Worm (Caenorhabditis elegans) whole organism, late embryonic: ENCODE results near the gene ugt-44.

Source experiments
- C38D4.7 ChIP-seq: fragments of 200-800 bp; sonication (Bioruptor generic); optimal IDR thresholded peaks from 2 replicates; lab custom pipeline; 2018; ENCODE audit warnings: mild to moderate bottlenecking, missing genetic modification characterization, moderate library complexity, missing compliant biosample characterization
- K02D7.2 ChIP-seq: sonication (generic microtip); optimal IDR thresholded peaks from 2 replicates; lab custom pipeline; 2017; ENCODE audit warnings: mild to moderate bottlenecking, missing genetic modification characterization, missing compliant biosample characterization
- K09A11.1 ChIP-seq: sonication (generic microtip); optimal IDR thresholded peaks from 2 replicates; lab custom pipeline; 2017; ENCODE audit warnings: antibody characterized with exemption, mild to moderate bottlenecking, missing genetic modification characterization, missing compliant biosample characterization; ENCODE audit not compliant: insufficient read depth
- ama-1 ChIP-seq: fragments of 150-350 bp; optimal IDR thresholded peaks from 2 replicates; lab custom pipeline; 2014
- ceh-14 ChIP-seq: sonication (generic microtip); optimal IDR thresholded peaks from 2 replicates; lab custom pipeline; 2016; ENCODE audit warnings: missing genotype, missing genetic modification characterization, missing compliant biosample characterization
- ceh-18 ChIP-seq: sonication (generic microtip); optimal IDR thresholded peaks from 2 replicates; lab custom pipeline; 2016; ENCODE audit warnings: missing genetic modification characterization, missing compliant biosample characterization
- ceh-19 ChIP-seq: fragments of 200-800 bp; sonication (Bioruptor generic); optimal IDR thresholded peaks from 2 replicates; lab custom pipeline; 2018; ENCODE audit warnings: mild to moderate bottlenecking, missing genetic modification characterization, missing compliant biosample characterization
- ceh-2 ChIP-seq: sonication (generic microtip); optimal IDR thresholded peaks from 2 replicates; lab custom pipeline; 2016; ENCODE audit warnings: missing genotype, missing genetic modification characterization, missing compliant biosample characterization
- ceh-22 ChIP-seq: sonication (generic microtip); optimal IDR thresholded peaks from 2 replicates; lab custom pipeline; 2017; ENCODE audit warnings: missing biosample characterization, missing genetic modification characterization
- ceh-24 ChIP-seq: sonication (generic microtip); optimal IDR thresholded peaks from 2 replicates; lab custom pipeline; 2016; ENCODE audit warnings: mild to moderate bottlenecking, missing genetic modification characterization, missing compliant biosample characterization
- ceh-30 ChIP-seq: fragments of 150-350 bp; optimal IDR thresholded peaks from 2 replicates; lab custom pipeline; 2014; ENCODE audit warnings: missing biosample characterization, missing genetic modification characterization
- ceh-31 ChIP-seq: sonication (generic microtip); optimal IDR thresholded peaks from 2 replicates; lab custom pipeline; 2016; ENCODE audit warnings: missing genetic modification characterization, missing compliant biosample characterization
- ceh-34 ChIP-seq: sonication (generic microtip); optimal IDR thresholded peaks from 2 replicates; lab custom pipeline; 2016; ENCODE audit warnings: mild to moderate bottlenecking, missing genetic modification characterization, missing compliant biosample characterization
- ceh-45 ChIP-seq: fragments of 200-800 bp; sonication (Bioruptor generic); IDR thresholded peaks from 2 replicates; pipeline ENCODE4 v1.3.6; 2022; ENCODE audit warnings: missing genetic modification reagents, missing genetic modification characterization, missing compliant biosample characterization
- ceh-48 ChIP-seq: sonication (generic microtip); optimal IDR thresholded peaks from 2 replicates; lab custom pipeline; 2016; ENCODE audit warnings: missing genetic modification characterization, inconsistent platforms, missing compliant biosample characterization
- che-1 ChIP-seq: sonication (generic microtip); optimal IDR thresholded peaks from 2 replicates; lab custom pipeline; 2016; ENCODE audit warnings: mild to moderate bottlenecking, missing genetic modification characterization, missing compliant biosample characterization
- dve-1 ChIP-seq: sonication (generic microtip); optimal IDR thresholded peaks from 2 replicates; lab custom pipeline; 2017; ENCODE audit warnings: antibody characterized with exemption, mild to moderate bottlenecking, missing genetic modification characterization, missing compliant biosample characterization
- elt-4 ChIP-seq: sonication (generic microtip); optimal IDR thresholded peaks from 2 replicates; lab custom pipeline; 2016; ENCODE audit warnings: missing genetic modification characterization, missing compliant biosample characterization
- ets-4 ChIP-seq: sonication (generic microtip); optimal IDR thresholded peaks from 2 replicates; lab custom pipeline; 2016; ENCODE audit warnings: missing genetic modification characterization, missing compliant biosample characterization
- fax-1 ChIP-seq: sonication (generic microtip); optimal IDR thresholded peaks from 2 replicates; lab custom pipeline; 2016; ENCODE audit warnings: missing genotype, missing genetic modification characterization, missing compliant biosample characterization
- fkh-10 ChIP-seq: fragments of 150-350 bp; optimal IDR thresholded peaks from 2 replicates; lab custom pipeline; 2014; ENCODE audit warnings: missing biosample characterization, missing genetic modification reagents, missing genetic modification characterization
- fkh-6 ChIP-seq: sonication (generic microtip); optimal IDR thresholded peaks from 2 replicates; lab custom pipeline; 2016; ENCODE audit warnings: missing genetic modification characterization, missing compliant biosample characterization
- hlh-13 ChIP-seq: fragments of 200-800 bp; sonication (Bioruptor generic); optimal IDR thresholded peaks from 2 replicates; lab custom pipeline; 2018; ENCODE audit warnings: mild to moderate bottlenecking, missing genetic modification characterization, missing compliant biosample characterization
- hlh-15 ChIP-seq: sonication (generic microtip); optimal IDR thresholded peaks from 2 replicates; lab custom pipeline; 2016; ENCODE audit warnings: missing genetic modification characterization, missing compliant biosample characterization
- hlh-6 ChIP-seq: sonication (generic microtip); optimal IDR thresholded peaks from 2 replicates; lab custom pipeline; 2016; ENCODE audit warnings: missing genotype, missing genetic modification characterization, missing compliant biosample characterization
- lim-6 ChIP-seq: sonication (generic microtip); optimal IDR thresholded peaks from 2 replicates; lab custom pipeline; 2016; ENCODE audit warnings: missing genetic modification characterization, missing compliant biosample characterization
- mec-3 ChIP-seq: sonication (generic microtip); optimal IDR thresholded peaks from 2 replicates; lab custom pipeline; 2016; ENCODE audit warnings: borderline replicate concordance, missing genetic modification characterization, missing compliant biosample characterization
- nfya-1 ChIP-seq: sonication (generic microtip); optimal IDR thresholded peaks from 2 replicates; lab custom pipeline; 2017; ENCODE audit warnings: missing genetic modification characterization, mild to moderate bottlenecking, missing compliant biosample characterization, antibody characterized with exemption, moderate library complexity
- nhr-11 ChIP-seq: fragments of 150-350 bp; optimal IDR thresholded peaks from 2 replicates; lab custom pipeline; 2014; ENCODE audit warnings: missing biosample characterization, missing genetic modification characterization
- nhr-232 ChIP-seq: sonication (generic microtip); optimal IDR thresholded peaks from 2 replicates; lab custom pipeline; 2016; ENCODE audit warnings: missing genetic modification characterization, missing compliant biosample characterization
- pag-3 ChIP-seq: sonication (generic microtip); optimal IDR thresholded peaks from 2 replicates; lab custom pipeline; 2016; ENCODE audit warnings: missing compliant biosample characterization, missing genetic modification characterization, borderline replicate concordance
- pat-9 ChIP-seq: fragments of 200-800 bp; sonication (Bioruptor generic); optimal IDR thresholded peaks from 2 replicates; lab custom pipeline; 2018; ENCODE audit warnings: mild to moderate bottlenecking, missing genetic modification characterization, moderate library complexity, missing compliant biosample characterization
- pqm-1 ChIP-seq: sonication (generic microtip); optimal IDR thresholded peaks from 2 replicates; lab custom pipeline; 2016; ENCODE audit warnings: missing genetic modification characterization, missing compliant biosample characterization
- pros-1 ChIP-seq: fragments of 150-350 bp; optimal IDR thresholded peaks from 2 replicates; lab custom pipeline; 2014; ENCODE audit warnings: missing biosample characterization, missing genetic modification reagents, missing genetic modification characterization
- rnt-1 ChIP-seq: sonication (generic microtip); optimal IDR thresholded peaks from 2 replicates; lab custom pipeline; 2016; ENCODE audit warnings: missing genetic modification characterization, missing compliant biosample characterization
- sox-2 ChIP-seq: fragments of 200-800 bp; sonication (Bioruptor generic); IDR thresholded peaks from 2 replicates; pipeline ENCODE4 v1.3.6; 2022; ENCODE audit warnings: missing genetic modification reagents, missing genetic modification characterization, missing compliant biosample characterization
- syd-9 ChIP-seq: sonication (generic microtip); optimal IDR thresholded peaks from 2 replicates; lab custom pipeline; 2016; ENCODE audit warnings: mild to moderate bottlenecking, missing genetic modification characterization, moderate library complexity, missing compliant biosample characterization
- tbx-2 ChIP-seq: sonication (generic microtip); optimal IDR thresholded peaks from 2 replicates; lab custom pipeline; 2016; ENCODE audit warnings: missing genetic modification characterization, missing compliant biosample characterization
- unc-3 ChIP-seq, 2 experiments: fragments of 200-800 bp in 1 of 2; sonication (Bioruptor generic) in 1 of 2; sonication (generic microtip) in 1 of 2; conservative IDR thresholded peaks in 1 of 2; optimal IDR thresholded peaks in 1 of 2; 2 replicates each; pipeline versions ENCODE4 v1.3.6 to Lab custom; 2016 to 2022; ENCODE audit warnings: missing compliant biosample characterization in 2 of 2, missing genetic modification characterization in 2 of 2, missing genetic modification reagents in 1 of 2
- unc-42 ChIP-seq: sonication (generic microtip); optimal IDR thresholded peaks from 2 replicates; lab custom pipeline; 2016; ENCODE audit warnings: missing genotype, missing genetic modification characterization, missing compliant biosample characterization
- unc-55 ChIP-seq: sonication (generic microtip); optimal IDR thresholded peaks from 2 replicates; lab custom pipeline; 2017; ENCODE audit warnings: missing biosample characterization, missing genetic modification reagents, missing genetic modification characterization
- unc-86 ChIP-seq: sonication (generic microtip); optimal IDR thresholded peaks from 2 replicates; lab custom pipeline; 2016; ENCODE audit warnings: missing genetic modification characterization, missing compliant biosample characterization

Gene ugt-44

DNA sequence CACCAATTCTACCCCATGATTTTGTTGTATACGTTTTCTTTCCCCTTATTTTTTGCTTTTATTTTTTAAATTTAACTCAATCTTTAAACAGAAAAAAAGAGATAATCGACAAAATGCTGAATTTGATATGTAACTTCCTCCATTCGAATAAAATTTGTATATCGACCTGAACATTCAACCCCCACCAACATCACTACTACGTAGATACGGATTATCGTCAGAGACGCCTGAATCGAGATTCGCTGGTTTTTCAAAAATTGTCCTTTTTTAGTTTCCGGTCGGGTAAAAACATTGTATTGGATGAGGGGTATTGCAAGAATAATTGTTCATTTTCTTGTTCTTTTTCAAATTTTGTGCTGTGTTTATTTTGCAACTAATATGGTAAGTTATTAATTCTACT, 2.9 kb downstream of the ugt-44 start, which contains the start of gene bgnt-1.1:
TSS of gene bgnt-1.1 (plus strand) at position 301 of the 400 bp plus-strand sequence.
- TF ChIP-seq ama-1 (no peak), ceh-34 (tag; lab: Kevin White, UChicago) (no peak)

DNA sequence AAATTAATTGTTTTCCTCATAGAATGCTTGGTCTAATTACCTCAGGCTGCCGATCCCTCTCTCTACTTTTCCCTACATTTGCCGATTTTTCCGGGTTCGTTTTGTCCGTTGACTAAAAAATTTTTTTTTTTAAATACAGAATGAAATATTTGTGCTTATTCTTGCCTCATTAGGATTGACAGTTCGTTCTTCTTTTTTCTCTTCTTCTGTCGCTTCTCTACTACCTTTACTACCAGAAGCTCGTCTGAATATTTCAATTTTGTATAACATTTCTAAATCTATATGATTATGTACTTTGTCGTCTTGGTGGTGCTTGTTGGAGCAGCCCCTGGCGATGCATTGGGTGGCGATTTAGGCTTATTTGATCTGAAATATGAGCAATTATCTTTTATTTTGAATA, 5.7 kb downstream of the ugt-44 start:
- TF ChIP-seq K02D7.2 (tag; lab: Kevin White, UChicago) (no peak), K09A11.1 (tag; lab: Kevin White, UChicago) (no peak), ceh-34 (tag; lab: Kevin White, UChicago) (no peak), ceh-30 (tag; lab: Kevin White, UChicago) (no peak), C38D4.7 (GFP tag; lab: Kevin White, UChicago) (no peak), unc-55 (GFP tag; lab: Kevin White, UChicago) (no peak), ets-4 (tag; lab: Kevin White, UChicago) (no peak), ceh-45 (GFP tag; lab: Robert Waterston, UW) (no peak), ceh-2 (tag; lab: Kevin White, UChicago) (no peak)

DNA sequence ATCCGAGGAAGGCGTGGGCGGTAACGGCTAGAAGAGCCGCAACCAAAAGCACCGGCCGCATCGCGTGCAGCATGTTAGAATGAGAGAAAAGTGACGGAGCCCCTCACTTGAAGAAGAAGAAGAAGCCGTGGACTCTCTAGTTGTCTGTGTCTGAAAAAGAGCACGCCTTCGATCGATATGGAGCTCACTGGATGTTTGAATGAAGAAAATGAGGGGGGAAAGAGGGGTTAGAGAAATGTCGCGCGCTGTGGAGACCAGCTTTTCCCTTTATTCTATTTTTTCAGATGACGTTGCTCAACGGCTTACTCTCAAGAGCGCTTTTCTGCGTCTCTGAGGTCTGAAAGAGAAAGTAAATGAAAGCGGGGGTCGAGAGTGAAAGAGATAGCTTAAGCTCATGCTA, 12.2 kb downstream of the ugt-44 start, which contains the start of gene egl-21:
TSS of gene egl-21 (minus strand) at position 150 of the 400 bp plus-strand sequence.
- TF ChIP-seq K02D7.2 (tag; lab: Kevin White, UChicago): no peak
- no peak for TF ChIP-seq pag-3
- TF ChIP-seq ceh-24 (tag; lab: Kevin White, UChicago): no peak
- TF ChIP-seq ceh-14 (tag; lab: Kevin White, UChicago): peak; percentile 67
- TF ChIP-seq ceh-18 (tag; lab: Kevin White, UChicago): peak; percentile 17
- peak; percentile 1 for TF ChIP-seq lim-6
- peak; percentile 6 for TF ChIP-seq tbx-2
- TF ChIP-seq unc-42 (tag; lab: Kevin White, UChicago): peak; percentile 81
- peak; percentile 2 for TF ChIP-seq unc-86 (tag; lab: Kevin White, UChicago)
- TF ChIP-seq unc-55 (GFP tag; lab: Kevin White, UChicago): peak; percentile 13
- TF ChIP-seq ceh-31 (tag; lab: Kevin White, UChicago): peak; percentile 43
- TF ChIP-seq nfya-1 (tag; lab: Kevin White, UChicago): peak; percentile 25
- peak; percentile 66 for TF ChIP-seq ceh-48 (tag; lab: Kevin White, UChicago)

DNA sequence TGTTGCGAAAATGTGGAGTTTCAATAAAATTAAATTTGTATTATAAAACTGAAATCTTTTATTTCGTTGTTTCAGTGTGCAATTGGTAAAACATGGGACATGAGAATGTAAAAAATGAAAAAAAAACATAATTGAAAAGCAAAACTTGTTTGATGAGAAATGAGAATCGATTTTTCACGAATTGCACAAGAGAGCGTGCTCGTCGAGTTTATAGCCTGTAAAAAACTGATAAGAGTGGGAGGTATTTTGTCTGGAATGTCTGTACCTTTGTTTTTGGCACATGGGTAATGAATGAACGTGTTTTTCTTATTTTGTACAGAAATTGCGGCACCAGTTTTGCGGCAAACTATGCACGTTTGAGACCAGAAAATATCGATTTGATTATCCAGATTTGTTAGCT, 13.0 kb downstream of the ugt-44 start:
- no peak for TF ChIP-seq ama-1
- TF ChIP-seq hlh-15: no peak
- no peak for TF ChIP-seq ceh-31 (tag; lab: Kevin White, UChicago)
- TF ChIP-seq nhr-232: no peak
- TF ChIP-seq, all 69 proteins: peak for 0

DNA sequence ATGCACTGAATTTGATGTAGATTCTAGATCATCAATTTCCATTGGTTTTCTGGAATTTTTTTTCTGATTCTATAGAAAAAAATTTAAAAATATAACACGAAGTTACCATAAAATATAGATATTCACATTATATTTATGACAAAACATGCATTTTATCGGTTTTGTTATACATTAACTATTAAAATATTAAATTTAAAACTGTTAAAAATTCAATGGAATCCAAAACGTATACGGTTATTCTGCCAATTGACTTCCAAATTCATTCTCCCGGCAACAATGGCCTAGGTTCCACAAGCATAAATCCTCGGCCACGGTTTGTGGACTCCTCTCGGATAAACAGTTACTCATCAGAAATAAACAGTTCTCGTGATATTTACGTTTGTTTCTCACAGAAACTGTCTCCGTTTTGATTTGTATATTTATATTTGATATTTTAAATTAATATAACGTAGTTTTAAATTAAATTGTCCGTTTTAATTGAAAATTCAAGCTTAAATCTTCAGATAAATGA, 14.1 kb downstream of the ugt-44 start, which contains the start of the genes F01D4.5 and ced-5:
TSS of gene F01D4.5 (minus strand) at position 51 of the 511 bp plus-strand sequence.
TSS of gene ced-5 (plus strand) at position 504 of the 511 bp plus-strand sequence.
- TF ChIP-seq unc-86 (tag; lab: Kevin White, UChicago) (peak; percentile 53), pqm-1 (tag; lab: Kevin White, UChicago) (peak; percentile 38), unc-3 (GFP tag; conservative IDR thresholded peaks at IDR 0.05; lab: Robert Waterston, UW) (no peak), unc-3 (tag; optimal IDR thresholded peaks at IDR 0.05; lab: Kevin White, UChicago) (no peak), pat-9 (tag; lab: Kevin White, UChicago) (no peak), hlh-6 (tag; lab: Kevin White, UChicago) (peak; percentile 26), fkh-6 (tag; lab: Kevin White, UChicago) (peak; percentile 66), ceh-48 (tag; lab: Kevin White, UChicago) (no peak), syd-9 (peak; percentile 19), ama-1 (no peak), elt-4 (no peak), hlh-13 (GFP tag; lab: Kevin White, UChicago) (no peak), che-1 (no peak), ceh-31 (tag; lab: Kevin White, UChicago) (peak; percentile 91), mec-3 (tag; lab: Kevin White, UChicago) (no peak), fax-1 (peak; percentile 61), ceh-14 (tag; lab: Kevin White, UChicago) (no peak), C38D4.7 (GFP tag; lab: Kevin White, UChicago) (no peak), ceh-30 (tag; lab: Kevin White, UChicago) (no peak), pros-1 (no peak), sox-2 (GFP tag; lab: Robert Waterston, UW) (no peak), ceh-18 (tag; lab: Kevin White, UChicago) (no peak), ceh-19 (GFP tag; lab: Kevin White, UChicago) (peak; percentile 26), nhr-232 (no peak), hlh-15 (no peak), rnt-1 (tag; lab: Kevin White, UChicago) (peak; percentile 54), nhr-11 (tag; lab: Kevin White, UChicago) (no peak), ceh-22 (tag; lab: Kevin White, UChicago) (no peak), ceh-45 (GFP tag; lab: Robert Waterston, UW) (no peak), dve-1 (tag; lab: Kevin White, UChicago) (no peak), fkh-10 (GFP tag; lab: Kevin White, UChicago) (no peak)
